Worm (Caenorhabditis elegans): ENCODE results near the gene ZK105.14.

The ZK105.14 gene

ce11 chrV:7734909-7735308 lies 13.1 kb upstream of the ZK105.14 start, which contains the start of gene clic-1 (continued):
- TF ChIP-seq isw-1 (GFP tag; IDR thresholded peaks at IDR 0.05): peak; percentile 56
- TF ChIP-seq unc-130 (tag; optimal IDR thresholded peaks at IDR 0.05): peak; percentile 13
- TF ChIP-seq ces-1 (GFP tag; optimal IDR thresholded peaks at IDR 0.05): no peak
- peak; percentile 80 for TF ChIP-seq nhr-85 (tag)
- TF ChIP-seq sup-37 (GFP tag; optimal IDR thresholded peaks at IDR 0.05): no peak
- peak; percentile 43 for TF ChIP-seq lin-15B (tag; optimal IDR thresholded peaks at IDR 0.05)
- no peak for TF ChIP-seq aha-1 (tag; optimal IDR thresholded peaks at IDR 0.05)
- TF ChIP-seq nhr-19 (GFP tag; conservative IDR thresholded peaks at IDR 0.05): peak; percentile 42
- peak; percentile 52 for TF ChIP-seq fkh-8 (tag; optimal IDR thresholded peaks at IDR 0.05)
- no peak for TF ChIP-seq ets-5 (GFP tag; IDR thresholded peaks at IDR 0.05)
- TF ChIP-seq nhr-77 (tag; optimal IDR thresholded peaks at IDR 0.05): no peak
- peak; percentile 70 for TF ChIP-seq xbp-1 (tag; optimal IDR thresholded peaks at IDR 0.05)
- TF ChIP-seq nhr-237 (tag; optimal IDR thresholded peaks at IDR 0.05): no peak
- no peak for TF ChIP-seq pqm-1 (tag; optimal IDR thresholded peaks at IDR 0.05)
- TF ChIP-seq nhr-47 (tag; optimal IDR thresholded peaks at IDR 0.05): peak; percentile 68
- peak; percentile 5 for TF ChIP-seq F16B12.6 (tag; optimal IDR thresholded peaks at IDR 0.05)
- TF ChIP-seq nhr-20 (tag; optimal IDR thresholded peaks at IDR 0.05): peak; percentile 57
- TF ChIP-seq skn-1 (tag; optimal IDR thresholded peaks at IDR 0.05): peak; percentile 91
- TF ChIP-seq lir-3 (tag; optimal IDR thresholded peaks at IDR 0.05; ENCODE audit: poor library complexity): peak; percentile 18
- peak in 2 of 6 experiments; percentile 15 to 59 for TF ChIP-seq elt-3 (tag; optimal IDR thresholded peaks at IDR 0.05)
- TF ChIP-seq fos-1 (tag; optimal IDR thresholded peaks at IDR 0.05): peak; percentile 58
- TF ChIP-seq vab-15 (tag; optimal IDR thresholded peaks at IDR 0.05): no peak
- peak; percentile 53 to 85 for TF ChIP-seq lsy-2 (tag; optimal IDR thresholded peaks at IDR 0.05)
- peak; percentile 9 for TF ChIP-seq lin-13 (GFP tag; optimal IDR thresholded peaks at IDR 0.05)
- TF ChIP-seq ceh-82 (tag; optimal IDR thresholded peaks at IDR 0.05): peak; percentile 35 to 85 (median 62)

DNA sequence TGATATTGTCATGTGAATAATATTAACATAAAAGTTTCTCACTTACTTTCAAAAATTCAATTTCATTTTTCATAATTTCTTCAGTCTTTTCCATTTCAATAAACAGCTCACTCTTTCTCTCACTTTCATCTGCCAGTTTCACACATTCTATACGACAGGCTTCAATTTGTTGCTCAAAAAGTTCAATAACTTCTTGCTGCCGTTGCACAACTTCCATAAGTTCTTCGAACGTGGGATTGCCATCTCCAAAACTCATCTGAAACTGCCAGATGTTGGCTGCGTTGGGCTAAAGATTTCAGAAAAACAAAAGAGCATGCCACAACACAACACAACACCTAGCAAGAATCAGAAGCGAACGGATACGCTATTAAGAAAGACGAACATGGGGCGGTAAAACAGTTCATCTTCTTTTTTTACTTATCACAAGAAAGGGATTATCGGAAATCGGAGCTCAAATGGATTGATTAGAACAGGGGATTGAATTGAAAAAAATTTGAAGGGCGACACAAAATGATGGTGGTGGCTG lies 11.5 kb upstream of the ZK105.14 start:
- TF ChIP-seq swsn-7 (tag; optimal IDR thresholded peaks at IDR 0.05) (no peak), ama-1 (optimal IDR thresholded peaks at IDR 0.05) (peak; percentile 52)

DNA sequence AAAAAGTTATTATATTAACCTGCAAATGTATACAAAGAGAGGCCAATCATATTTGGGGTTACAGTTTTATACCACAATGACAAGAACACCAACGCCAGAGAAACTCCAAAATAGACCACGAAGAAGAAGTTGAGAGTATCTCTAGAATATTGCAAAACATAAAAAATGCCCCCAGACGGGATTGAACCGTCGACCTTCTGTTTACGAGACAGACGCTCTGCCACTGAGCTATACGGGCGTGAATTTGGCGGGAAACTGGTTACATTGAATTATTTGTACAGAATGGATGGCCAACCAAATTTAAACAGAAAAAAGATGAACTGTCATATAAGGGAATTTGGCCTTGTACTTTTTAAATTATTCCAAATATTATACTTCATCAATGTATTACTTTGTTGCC lies 8.6 kb upstream of the ZK105.14 start:
- TF ChIP-seq unc-62 (GFP tag; optimal IDR thresholded peaks at IDR 0.05) (no peak), lin-35 (GFP tag; optimal IDR thresholded peaks at IDR 0.05) (peak; percentile 46 to 82), nhr-47 (tag; optimal IDR thresholded peaks at IDR 0.05) (peak; percentile 59), ceh-88 (GFP tag; IDR thresholded peaks at IDR 0.05) (peak; percentile 38; the same call in 1 of the 2 replicates), unc-86 (tag; optimal IDR thresholded peaks at IDR 0.05) (peak; percentile 21), aha-1 (tag; optimal IDR thresholded peaks at IDR 0.05) (no peak), sup-37 (GFP tag; optimal IDR thresholded peaks at IDR 0.05) (no peak), aly-2 (tag; optimal IDR thresholded peaks at IDR 0.05) (no peak), lin-15B (tag; optimal IDR thresholded peaks at IDR 0.05) (no peak), nhr-11 (tag; optimal IDR thresholded peaks at IDR 0.05) (no peak), lsy-2 (tag; optimal IDR thresholded peaks at IDR 0.05) (peak; percentile 26 to 66), nhr-237 (tag; optimal IDR thresholded peaks at IDR 0.05) (no peak), efl-3 (GFP tag; optimal IDR thresholded peaks at IDR 0.05) (no peak), tlp-1 (tag; optimal IDR thresholded peaks at IDR 0.05) (no peak), ceh-82 (tag; optimal IDR thresholded peaks at IDR 0.05) (peak in 2 of 3 experiments; percentile 28 to 30), sptf-1 (tag; optimal IDR thresholded peaks at IDR 0.05) (no peak), rnt-1 (tag; optimal IDR thresholded peaks at IDR 0.05) (peak; percentile 19), lir-3 (tag; optimal IDR thresholded peaks at IDR 0.05; ENCODE audit: poor library complexity) (peak; percentile 48), hlh-4 (tag; optimal IDR thresholded peaks at IDR 0.05) (no peak), nhr-12 (tag; optimal IDR thresholded peaks at IDR 0.05) (no peak), jun-1 (tag; optimal IDR thresholded peaks at IDR 0.05) (no peak), xbp-1 (tag; optimal IDR thresholded peaks at IDR 0.05) (peak; percentile 32), nhr-71 (tag; optimal IDR thresholded peaks at IDR 0.05) (peak; percentile 71), alr-1 (tag; optimal IDR thresholded peaks at IDR 0.05; ENCODE audit: borderline replicate concordance) (no peak), pag-3 (tag; optimal IDR thresholded peaks at IDR 0.05; ENCODE audit: borderline replicate concordance, insufficient read depth) (no peak), ztf-11 (tag; optimal IDR thresholded peaks at IDR 0.05) (no peak), snu-23 (GFP tag; optimal IDR thresholded peaks at IDR 0.05) (peak; percentile 79), F16B12.6 (tag; optimal IDR thresholded peaks at IDR 0.05) (no peak), pax-3 (tag; optimal IDR thresholded peaks at IDR 0.05) (no peak), hlh-17 (GFP tag; optimal IDR thresholded peaks at IDR 0.05; ENCODE audit: borderline replicate concordance) (no peak), tbx-2 (tag; optimal IDR thresholded peaks at IDR 0.05) (peak; percentile 32), sox-4 (tag; optimal IDR thresholded peaks at IDR 0.05) (no peak)

Data from whole organism, L1 larva.